Worm (Caenorhabditis elegans) whole organism, L4 larva: Measurements from ENCODE around the gene R06B10.7.

Experiments
- F26F4.8 ChIP-seq: fragments of 200-800 bp; sonication (Bioruptor generic); conservative IDR thresholded peaks from 2 replicates; pipeline ENCODE4 v1.3.6; 2022; ENCODE audit warnings: missing genetic modification characterization, missing compliant biosample characterization
- ama-1 ChIP-seq: fragments of 150-350 bp; optimal IDR thresholded peaks from 2 replicates; lab custom pipeline; 2014; ENCODE audit warnings: inconsistent platforms, mixed read lengths
- egl-43 ChIP-seq: fragments of 200-800 bp; sonication (Bioruptor generic); IDR thresholded peaks from 2 replicates; pipeline ENCODE4 v1.3.6; 2022; ENCODE audit warnings: missing genetic modification reagents, missing genetic modification characterization, missing compliant biosample characterization
- mdt-29 ChIP-seq: fragments of 200-800 bp; sonication (Bioruptor generic); IDR thresholded peaks from 2 replicates; pipeline ENCODE4 v1.3.6; 2022; ENCODE audit warnings: missing genetic modification reagents, missing genetic modification characterization, missing compliant biosample characterization
- nhr-11 ChIP-seq: fragments of 150-350 bp; optimal IDR thresholded peaks from 2 replicates; lab custom pipeline; 2014; ENCODE audit warnings: missing biosample characterization, missing genetic modification characterization
- nhr-111 ChIP-seq: fragments of 200-800 bp; sonication (Bioruptor generic); optimal IDR thresholded peaks from 2 replicates; lab custom pipeline; 2018; ENCODE audit warnings: mild to moderate bottlenecking, missing genetic modification characterization, missing compliant biosample characterization
- nhr-28 ChIP-seq: fragments of 150-350 bp; optimal IDR thresholded peaks from 2 replicates; lab custom pipeline; 2014; ENCODE audit warnings: missing biosample characterization, missing genetic modification characterization
- pha-4 ChIP-seq, 2 experiments: fragments of 150-350 bp in 1 of 2; fragments of 200-800 bp in 1 of 2; sonication (Bioruptor generic) in 1 of 2; IDR thresholded peaks in 1 of 2; optimal IDR thresholded peaks in 1 of 2; 2 replicates each; pipeline versions ENCODE4 v1.3.6 to Lab custom; 2014 to 2022; ENCODE audit warnings: missing genetic modification characterization in 2 of 2, missing genetic modification reagents in 2 of 2, missing biosample characterization in 1 of 2, missing compliant biosample characterization in 1 of 2
- skn-1 ChIP-seq: fragments of 150-350 bp; optimal IDR thresholded peaks from 2 replicates; lab custom pipeline; 2014; ENCODE audit warnings: missing biosample characterization, missing genetic modification characterization

ce11 chrIII:1030965-1031364 lies 29.8 kb upstream of the R06B10.7 start, which contains the start of the genes clc-26 and E_BE45912.2:
- TF ChIP-seq egl-43 (no peak), mdt-29 (GFP tag; lab: Robert Waterston, UW) (no peak), nhr-111 (GFP tag; lab: Kevin White, UChicago) (no peak), pha-4 (GFP tag; IDR thresholded peaks at IDR 0.05; lab: Robert Waterston, UW) (no peak), pha-4 (tag; optimal IDR thresholded peaks at IDR 0.05; lab: Kevin White, UChicago) (no peak), F26F4.8 (GFP tag; lab: Robert Waterston, UW) (no peak), ama-1 (lab: Kevin White, UChicago) (no peak), skn-1 (tag; lab: Kevin White, UChicago) (no peak), nhr-11 (tag; lab: Kevin White, UChicago) (no peak), nhr-28 (tag; lab: Kevin White, UChicago) (no peak)
